Worm (Caenorhabditis elegans): ENCODE data around the gene T08A11.1.

T08A11.1 gene

DNA sequence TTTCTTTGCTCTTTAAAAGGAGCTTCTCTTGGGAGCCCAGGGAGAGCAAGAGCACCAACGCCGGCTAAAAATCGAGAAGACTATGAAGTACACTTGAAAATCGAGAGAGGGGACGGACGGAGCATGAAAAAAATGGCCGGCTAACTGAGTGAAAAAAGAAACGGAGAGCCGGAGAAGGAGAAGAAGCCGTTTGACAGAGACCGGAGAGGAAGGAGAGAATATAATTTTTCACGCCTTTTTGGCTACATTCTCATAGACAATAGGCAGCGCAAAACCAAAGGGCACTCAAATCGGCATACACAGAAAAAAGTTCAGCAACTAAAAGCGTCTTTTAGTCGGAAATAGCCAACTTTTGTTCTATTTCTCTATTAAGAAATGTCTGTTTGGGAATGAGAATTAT lies 41.4 kb downstream of the T08A11.1 start:
- TF ChIP-seq nfya-1 (tag; optimal IDR thresholded peaks at IDR 0.05; ENCODE audit: insufficient read depth) (peak; percentile 30), elt-1 (tag; optimal IDR thresholded peaks at IDR 0.05) (no peak), elt-3 (tag; optimal IDR thresholded peaks at IDR 0.05) (no peak)

DNA sequence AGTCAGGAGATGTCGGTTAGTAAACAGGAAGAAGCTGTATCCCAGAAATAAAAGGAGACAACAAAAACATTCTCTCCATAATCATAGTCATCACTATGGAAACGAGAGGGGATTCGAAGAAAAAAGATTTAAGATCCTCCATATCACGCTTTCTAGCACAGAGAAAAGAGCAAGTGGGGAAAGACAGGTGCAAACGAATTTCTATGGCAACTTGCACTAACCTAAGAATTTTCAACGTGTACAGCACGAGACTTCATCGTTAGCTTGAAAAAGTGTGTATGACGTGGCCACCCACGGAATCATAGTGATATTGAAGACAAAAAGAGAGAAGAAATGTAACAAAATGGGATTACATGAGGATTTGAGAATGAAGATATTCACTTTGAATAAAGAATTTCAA lies 42.1 kb downstream of the T08A11.1 start:
- TF ChIP-seq ZK546.5 (tag; optimal IDR thresholded peaks at IDR 0.05) = no peak
- no peak for TF ChIP-seq ceh-28 (tag; optimal IDR thresholded peaks at IDR 0.05)
- TF ChIP-seq fos-1 (tag; optimal IDR thresholded peaks at IDR 0.05) = no peak
- no peak for TF ChIP-seq eor-1 (tag; optimal IDR thresholded peaks at IDR 0.05)
- TF ChIP-seq mml-1 (tag; optimal IDR thresholded peaks at IDR 0.05) = no peak
- TF ChIP-seq aly-2 (tag; optimal IDR thresholded peaks at IDR 0.05) = no peak
- TF ChIP-seq elt-2 (tag; optimal IDR thresholded peaks at IDR 0.05) = no peak
- no peak for TF ChIP-seq nfya-1 (tag; optimal IDR thresholded peaks at IDR 0.05; ENCODE audit: insufficient read depth)
- no peak for TF ChIP-seq ztf-11 (tag; optimal IDR thresholded peaks at IDR 0.05)
- no peak for TF ChIP-seq nhr-11 (tag; optimal IDR thresholded peaks at IDR 0.05)
- no peak for TF ChIP-seq nhr-12 (tag; optimal IDR thresholded peaks at IDR 0.05)
- TF ChIP-seq jun-1 (tag; optimal IDR thresholded peaks at IDR 0.05) = no peak
- TF ChIP-seq nhr-23 (tag; optimal IDR thresholded peaks at IDR 0.05) = no peak

DNA sequence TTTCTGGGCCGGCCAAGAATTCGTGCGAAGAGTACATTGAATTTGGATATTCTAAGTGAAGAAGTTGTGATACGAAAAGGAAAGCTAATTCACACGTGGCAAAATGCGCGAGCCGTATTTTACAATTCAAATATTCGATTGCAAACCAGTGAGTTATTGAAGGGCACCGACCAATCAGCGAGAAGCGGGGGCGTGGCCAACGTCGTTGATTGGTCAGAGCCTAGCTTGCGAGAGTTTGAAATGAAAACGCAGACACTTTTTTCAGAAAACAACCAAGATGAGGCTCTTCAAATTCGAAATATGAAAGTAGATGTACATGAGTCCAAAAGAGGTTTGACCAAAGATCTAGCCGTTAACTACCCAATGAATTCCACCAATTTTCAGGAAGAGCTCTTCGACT lies 52.3 kb downstream of the T08A11.1 start:
- TF ChIP-seq nhr-77 (tag; optimal IDR thresholded peaks at IDR 0.05) (no peak), nfya-1 (tag; optimal IDR thresholded peaks at IDR 0.05; ENCODE audit: insufficient read depth) (peak; percentile 93)

DNA sequence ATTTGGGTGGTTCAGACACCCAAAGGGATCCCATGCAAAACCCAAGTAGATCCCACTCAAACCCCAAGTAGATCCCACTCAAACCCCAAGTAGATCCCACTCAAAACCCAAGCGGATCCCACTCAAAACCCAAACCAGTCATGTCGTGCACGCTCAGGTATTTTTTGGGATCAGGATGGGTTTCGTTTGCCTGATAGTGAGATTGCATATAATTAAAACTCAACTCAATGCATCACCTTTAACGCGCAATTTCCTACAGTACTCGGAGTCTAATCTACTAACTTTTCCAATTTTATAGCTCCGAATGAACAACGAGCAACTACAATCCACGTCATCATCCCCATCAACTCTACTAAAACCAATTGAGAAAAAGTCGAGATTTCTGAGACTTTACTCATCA lies 53.8 kb downstream of the T08A11.1 start, which contains the start of gene phlp-2:
TSS of gene phlp-2 (plus strand) at position 301 of the 400 bp plus-strand sequence.
- no peak for TF ChIP-seq nhr-77 (tag; optimal IDR thresholded peaks at IDR 0.05)
- TF ChIP-seq elt-3 (tag; optimal IDR thresholded peaks at IDR 0.05) = no peak
- TF ChIP-seq unc-62 (GFP tag; optimal IDR thresholded peaks at IDR 0.05) = no peak
- no peak for TF ChIP-seq hmg-11 (tag; optimal IDR thresholded peaks at IDR 0.05)
- TF ChIP-seq fkh-10 (GFP tag; optimal IDR thresholded peaks at IDR 0.05) = no peak
- TF ChIP-seq fkh-2 (tag; optimal IDR thresholded peaks at IDR 0.05) = no peak
- TF ChIP-seq elt-2 (tag; optimal IDR thresholded peaks at IDR 0.05) = no peak
- no peak for TF ChIP-seq sea-2 (GFP tag; optimal IDR thresholded peaks at IDR 0.05)
- no peak for TF ChIP-seq aly-2 (tag; optimal IDR thresholded peaks at IDR 0.05)
- TF ChIP-seq nhr-12 (tag; optimal IDR thresholded peaks at IDR 0.05) = no peak
- no peak for TF ChIP-seq mml-1 (tag; optimal IDR thresholded peaks at IDR 0.05)
- TF ChIP-seq fos-1 (tag; optimal IDR thresholded peaks at IDR 0.05) = no peak
- no peak for TF ChIP-seq ztf-4 (tag; optimal IDR thresholded peaks at IDR 0.05)
- TF ChIP-seq nhr-28 (tag; optimal IDR thresholded peaks at IDR 0.05) = no peak
- TF ChIP-seq ZK546.5 (tag; optimal IDR thresholded peaks at IDR 0.05) = no peak
- TF ChIP-seq tbx-2 (tag; optimal IDR thresholded peaks at IDR 0.05) = no peak
- no peak for TF ChIP-seq lin-39 (tag; optimal IDR thresholded peaks at IDR 0.05)

DNA sequence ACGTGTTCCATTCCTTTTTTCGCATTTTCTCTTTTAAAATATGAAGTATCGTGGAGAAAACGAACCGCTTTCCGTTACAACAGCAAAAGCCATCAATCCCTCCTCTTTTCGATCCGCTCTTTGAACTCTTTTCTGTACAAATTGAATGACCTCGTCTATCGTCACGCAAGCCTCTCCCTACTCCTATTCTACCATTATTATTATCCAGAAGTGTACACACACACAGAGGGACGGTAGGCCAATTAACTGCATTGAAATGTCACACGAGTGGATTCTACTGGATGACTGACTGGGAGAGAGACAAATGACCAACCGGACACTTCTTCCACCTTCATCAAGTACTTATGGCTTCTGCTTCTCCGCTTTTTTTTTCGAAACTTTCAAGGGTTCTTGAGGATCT lies 54.7 kb downstream of the T08A11.1 start:
- TF ChIP-seq egl-5 (tag; optimal IDR thresholded peaks at IDR 0.05) (no peak), zag-1 (tag; optimal IDR thresholded peaks at IDR 0.05) (no peak), pqm-1 (tag; optimal IDR thresholded peaks at IDR 0.05) (no peak), nhr-12 (tag; optimal IDR thresholded peaks at IDR 0.05) (no peak), lsy-12 (tag; optimal IDR thresholded peaks at IDR 0.05) (no peak), elt-1 (tag; optimal IDR thresholded peaks at IDR 0.05) (no peak), eor-1 (tag; optimal IDR thresholded peaks at IDR 0.05) (no peak), egl-27 (tag; optimal IDR thresholded peaks at IDR 0.05) (no peak), nhr-43 (tag; optimal IDR thresholded peaks at IDR 0.05; ENCODE audit: poor library complexity, severe bottlenecking) (no peak), ztf-4 (tag; optimal IDR thresholded peaks at IDR 0.05) (no peak), nhr-237 (tag; optimal IDR thresholded peaks at IDR 0.05) (no peak), ceh-16 (tag; optimal IDR thresholded peaks at IDR 0.05) (no peak), pha-4 (tag; optimal IDR thresholded peaks at IDR 0.05) (no peak), nhr-11 (tag; optimal IDR thresholded peaks at IDR 0.05) (no peak), elt-2 (tag; optimal IDR thresholded peaks at IDR 0.05) (no peak), elt-3 (tag; optimal IDR thresholded peaks at IDR 0.05) (no peak), jun-1 (tag; optimal IDR thresholded peaks at IDR 0.05) (no peak)

Measured in whole organism, L3 larva.